Worm (Caenorhabditis elegans): ENCODE measurements around the gene mig-14.

The mig-14 gene

ce11 chrII:13763009-13763468 is 21.5 kb downstream of the mig-14 start, which contains the start of gene arrd-11:
arrd-11 (plus strand) TSS chrII:13763418.
- no peak for TF ChIP-seq ama-1 (optimal IDR thresholded peaks at IDR 0.05)

- TF ChIP-seq nhr-25 (tag; optimal IDR thresholded peaks at IDR 0.05) (no peak), lin-39 (tag; optimal IDR thresholded peaks at IDR 0.05) (no peak), unc-55 (GFP tag; optimal IDR thresholded peaks at IDR 0.05) (no peak), nhr-12 (tag; optimal IDR thresholded peaks at IDR 0.05) (no peak), lsy-2 (tag; optimal IDR thresholded peaks at IDR 0.05) (no peak)
Measured at ce11 chrII:13765952-13766351, 24.4 kb downstream of the mig-14 start, which contains the start of gene arrd-12. arrd-12 (plus strand) TSS chrII:13766252.

ce11 chrII:13771335-13771734 is 29.8 kb downstream of the mig-14 start, which contains the start of gene C01B9.1:
C01B9.1 (plus strand) TSS chrII:13771575.
- no peak for TF ChIP-seq sem-4 (tag; optimal IDR thresholded peaks at IDR 0.05)
- no peak for TF ChIP-seq alr-1 (tag; optimal IDR thresholded peaks at IDR 0.05)
- peak; percentile 57 for TF ChIP-seq fos-1 (tag; optimal IDR thresholded peaks at IDR 0.05)
- no peak for TF ChIP-seq unc-62 (GFP tag; optimal IDR thresholded peaks at IDR 0.05)
- no peak for TF ChIP-seq lin-11 (tag; optimal IDR thresholded peaks at IDR 0.05)

ce11 chrII:13780792-13781248 is 39.3 kb downstream of the mig-14 start:
- TF ChIP-seq sma-9 (GFP tag; optimal IDR thresholded peaks at IDR 0.05) (peak; percentile 30), sma-9 (tag; optimal IDR thresholded peaks at IDR 0.05) (no peak), crh-2 (tag; optimal IDR thresholded peaks at IDR 0.05) (peak; percentile 61), lin-13 (GFP tag; optimal IDR thresholded peaks at IDR 0.05) (peak; percentile 6), fos-1 (tag; optimal IDR thresholded peaks at IDR 0.05) (peak; percentile 43), unc-39 (tag; optimal IDR thresholded peaks at IDR 0.05) (no peak)

- no peak for TF ChIP-seq ceh-16 (tag; optimal IDR thresholded peaks at IDR 0.05)
- TF ChIP-seq ceh-82 (tag; optimal IDR thresholded peaks at IDR 0.05), result no peak
- TF ChIP-seq nhr-77 (tag; optimal IDR thresholded peaks at IDR 0.05), result no peak
- no peak for TF ChIP-seq peb-1 (tag; optimal IDR thresholded peaks at IDR 0.05)
- no peak for TF ChIP-seq snpc-4 (tag; optimal IDR thresholded peaks at IDR 0.05)
- no peak for TF ChIP-seq fos-1 (tag; optimal IDR thresholded peaks at IDR 0.05)
- no peak for TF ChIP-seq skn-1 (tag; optimal IDR thresholded peaks at IDR 0.05)
- TF ChIP-seq lsy-2 (tag; optimal IDR thresholded peaks at IDR 0.05), result no peak
- TF ChIP-seq nhr-25 (tag; optimal IDR thresholded peaks at IDR 0.05), result no peak
- no peak for TF ChIP-seq zag-1 (tag; optimal IDR thresholded peaks at IDR 0.05)
- no peak for TF ChIP-seq alr-1 (tag; optimal IDR thresholded peaks at IDR 0.05)
- no peak for TF ChIP-seq unc-62 (GFP tag; optimal IDR thresholded peaks at IDR 0.05)
- TF ChIP-seq F13H6.1 (tag; optimal IDR thresholded peaks at IDR 0.05), result no peak
- no peak for TF ChIP-seq blmp-1 (tag; optimal IDR thresholded peaks at IDR 0.05; ENCODE audit: insufficient read depth)
- no peak for TF ChIP-seq C34F6.9 (tag; optimal IDR thresholded peaks at IDR 0.05)
- TF ChIP-seq nhr-11 (tag; optimal IDR thresholded peaks at IDR 0.05), result no peak
- no peak for TF ChIP-seq sma-9 (GFP tag; optimal IDR thresholded peaks at IDR 0.05)
- TF ChIP-seq sma-9 (tag; optimal IDR thresholded peaks at IDR 0.05), result no peak
- no peak for TF ChIP-seq aly-2 (tag; optimal IDR thresholded peaks at IDR 0.05)
Measured at ce11 chrII:13783880-13784279, 42.3 kb downstream of the mig-14 start, which contains the start of gene C01B9.4. C01B9.4 (minus strand) TSS chrII:13783980.

- TF ChIP-seq skn-1 (tag; optimal IDR thresholded peaks at IDR 0.05) (no peak), nhr-25 (tag; optimal IDR thresholded peaks at IDR 0.05) (no peak), nhr-11 (tag; optimal IDR thresholded peaks at IDR 0.05) (no peak), ceh-82 (tag; optimal IDR thresholded peaks at IDR 0.05) (no peak), fos-1 (tag; optimal IDR thresholded peaks at IDR 0.05) (no peak), F13H6.1 (tag; optimal IDR thresholded peaks at IDR 0.05) (no peak), unc-55 (GFP tag; optimal IDR thresholded peaks at IDR 0.05) (no peak), ztf-4 (tag; optimal IDR thresholded peaks at IDR 0.05) (no peak), unc-39 (tag; optimal IDR thresholded peaks at IDR 0.05) (no peak), elt-3 (tag; optimal IDR thresholded peaks at IDR 0.05) (no peak), aly-2 (tag; optimal IDR thresholded peaks at IDR 0.05) (no peak), nhr-129 (tag; optimal IDR thresholded peaks at IDR 0.05) (no peak), lin-13 (GFP tag; optimal IDR thresholded peaks at IDR 0.05) (no peak), lin-39 (tag; optimal IDR thresholded peaks at IDR 0.05) (no peak)
Measured at ce11 chrII:13785582-13785981, 44.0 kb downstream of the mig-14 start.
